Fruit fly (Drosophila melanogaster): ENCODE data around the gene CG32148.

- TF ChIP-seq CTCF (optimal IDR thresholded peaks at IDR 0.05) (no peak), CG8478 (optimal IDR thresholded peaks at IDR 0.05) (no peak)
Observed at dm6 chr3L:15054035-15054434, 30.7 kb downstream of the CG32148 start, which contains the start of gene CG18649.
